Worm (Caenorhabditis elegans) whole organism, L2 larva: Measurements from ENCODE around the gene Y49F6B.8.

Experiments used
- alr-1 ChIP-seq: fragments of 150-350 bp; optimal IDR thresholded peaks from 2 replicates; lab custom pipeline; 2014; ENCODE audit warnings: missing biosample characterization, missing genetic modification characterization
- dmd-4 ChIP-seq: sonication (generic microtip); optimal IDR thresholded peaks from 2 replicates; lab custom pipeline; 2017; ENCODE audit warnings: missing biosample characterization, missing genetic modification characterization
- nhr-11 ChIP-seq: fragments of 150-350 bp; optimal IDR thresholded peaks from 2 replicates; lab custom pipeline; 2014; ENCODE audit warnings: missing biosample characterization, missing genetic modification characterization
- snpc-4 ChIP-seq: fragments of 150-350 bp; optimal IDR thresholded peaks from 2 replicates; lab custom pipeline; 2014; ENCODE audit warnings: missing biosample characterization, missing genetic modification characterization
- ztf-4 ChIP-seq: fragments of 150-350 bp; optimal IDR thresholded peaks from 2 replicates; lab custom pipeline; 2014; ENCODE audit warnings: missing biosample characterization, missing genetic modification characterization

DNA sequence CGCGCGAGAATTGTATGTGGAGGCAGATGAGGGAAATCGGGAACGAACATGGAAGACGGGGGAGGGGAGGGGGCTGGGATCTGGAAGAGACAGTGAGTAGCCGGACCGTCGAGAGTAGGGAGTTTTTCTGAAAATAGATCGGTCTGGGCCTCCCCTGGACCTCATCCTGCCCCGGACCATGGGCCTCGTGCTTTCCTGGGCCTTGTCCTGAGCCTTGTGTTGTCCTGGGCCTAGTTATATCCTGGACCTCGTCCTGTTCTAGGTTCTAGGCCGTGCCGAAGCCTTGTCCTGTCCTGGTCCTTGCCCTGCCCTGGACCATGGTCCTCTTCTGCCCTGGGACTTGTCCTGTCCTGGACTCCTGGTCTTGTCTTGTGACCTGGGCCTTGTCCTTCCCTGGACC lies 44.1 kb downstream of the Y49F6B.8 start:
- TF ChIP-seq ztf-4 (no peak), alr-1 (no peak), nhr-11 (tag; lab: Kevin White, UChicago) (no peak), dmd-4 (tag; lab: Kevin White, UChicago) (no peak), snpc-4 (tag; lab: Kevin White, UChicago) (no peak)
